Fruit fly (Drosophila melanogaster): ENCODE measurements around the gene CG18259.

The CG18259 gene

dm6 chrX:18813049-18813448, 29.8 kb upstream of the CG18259 start, which contains the start of gene CG42450 (continued):
- peak; percentile 65 for TF ChIP-seq CG12155 (GFP tag; optimal IDR thresholded peaks at IDR 0.05)
- no peak for TF ChIP-seq eve (GFP tag; optimal IDR thresholded peaks at IDR 0.05)
- TF ChIP-seq CG17359 (tag; optimal IDR thresholded peaks at IDR 0.05) = no peak
- no peak for TF ChIP-seq Lpt (GFP tag; optimal IDR thresholded peaks at IDR 0.05)
- TF ChIP-seq br (optimal IDR thresholded peaks at IDR 0.05) = no peak
- peak; percentile 53 to 57 for TF ChIP-seq Trl (optimal IDR thresholded peaks at IDR 0.05)
- TF ChIP-seq Trl (GFP tag; optimal IDR thresholded peaks at IDR 0.05) = no peak
- TF ChIP-seq BEAF-32 (GFP tag; optimal IDR thresholded peaks at IDR 0.05) = peak; percentile 29
- no peak for TF ChIP-seq Hsf (GFP tag; optimal IDR thresholded peaks at IDR 0.05)
- TF ChIP-seq Ptx1 (GFP tag; IDR thresholded peaks at IDR 0.05) = no peak
- TF ChIP-seq CG4282 (GFP tag; optimal IDR thresholded peaks at IDR 0.05) = no peak
- peak; percentile 95 for TF ChIP-seq Deaf1 (tag; optimal IDR thresholded peaks at IDR 0.05)
- no peak for TF ChIP-seq prd (optimal IDR thresholded peaks at IDR 0.05)
- no peak for TF ChIP-seq prd (GFP tag; IDR thresholded peaks at IDR 0.05)
- TF ChIP-seq CG6791 (GFP tag; IDR thresholded peaks at IDR 0.05; ENCODE audit: partially characterized antibody) = peak; percentile 39; the same call in 1 of the 3 replicates
- TF ChIP-seq Ravus (GFP tag; IDR thresholded peaks at IDR 0.05) = no peak
- 0 out of 2 replicates have a peak, but pooled peaks have one; percentile 31 for TF ChIP-seq Scr (GFP tag; IDR thresholded peaks at IDR 0.05; ENCODE audit: partially characterized antibody)
- TF ChIP-seq ttk (GFP tag; IDR thresholded peaks at IDR 0.05) = no peak
- no peak for TF ChIP-seq CG2199 (GFP tag; IDR thresholded peaks at IDR 0.05)
- TF ChIP-seq Doc3 (GFP tag; IDR thresholded peaks at IDR 0.05; ENCODE audit: partially characterized antibody) = no peak
- no peak for TF ChIP-seq NfI (GFP tag; optimal IDR thresholded peaks at IDR 0.05)
- TF ChIP-seq CG7786 (GFP tag; optimal IDR thresholded peaks at IDR 0.05) = no peak
- TF ChIP-seq CG16863 (GFP tag; optimal IDR thresholded peaks at IDR 0.05) = no peak
- no peak for TF ChIP-seq CG11504 (tag; optimal IDR thresholded peaks at IDR 0.05)
- no peak for TF ChIP-seq pb (GFP tag; optimal IDR thresholded peaks at IDR 0.05)
- no peak for TF ChIP-seq Max (GFP tag; optimal IDR thresholded peaks at IDR 0.05)
- peak; percentile 3 for TF ChIP-seq Ets65A (GFP tag)
- no peak for TF ChIP-seq zen (tag; optimal IDR thresholded peaks at IDR 0.05)
- TF ChIP-seq Dll (GFP tag; IDR thresholded peaks at IDR 0.05; ENCODE audit: partially characterized antibody) = peak; percentile 32; the same call in 1 of the 4 replicates
- no peak for TF ChIP-seq Atf3 (GFP tag; optimal IDR thresholded peaks at IDR 0.05)
- TF ChIP-seq Drgx (GFP tag; IDR thresholded peaks at IDR 0.05) = no peak
- no peak for TF ChIP-seq her (GFP tag; optimal IDR thresholded peaks at IDR 0.05)
- TF ChIP-seq Bgb (GFP tag; IDR thresholded peaks at IDR 0.05; ENCODE audit: partially characterized antibody) = no peak
- TF ChIP-seq onecut (GFP tag; IDR thresholded peaks at IDR 0.05) = peak; percentile 44; the same call in 1 of the 2 replicates
- no peak for TF ChIP-seq ap (GFP tag; IDR thresholded peaks at IDR 0.05)
- TF ChIP-seq pnt (GFP tag; optimal IDR thresholded peaks at IDR 0.05) = no peak
- TF ChIP-seq ERR (GFP tag; optimal IDR thresholded peaks at IDR 0.05) = no peak
- TF ChIP-seq schlank (tag; optimal IDR thresholded peaks at IDR 0.05) = no peak
- 0 out of 2 replicates have a peak, but pooled peaks have one; percentile 6 for TF ChIP-seq E2f2 (GFP tag; IDR thresholded peaks at IDR 0.05)
- TF ChIP-seq CG14860 (GFP tag; IDR thresholded peaks at IDR 0.05; ENCODE audit: partially characterized antibody) = no peak
- TF ChIP-seq CG4328 (GFP tag; optimal IDR thresholded peaks at IDR 0.05) = no peak
- TF ChIP-seq H15 (GFP tag; IDR thresholded peaks at IDR 0.05) = no peak
- no peak for TF ChIP-seq Sox102F (GFP tag; optimal IDR thresholded peaks at IDR 0.05)
- TF ChIP-seq ewg (GFP tag; optimal IDR thresholded peaks at IDR 0.05) = peak; percentile 68
- no peak for TF ChIP-seq toy (GFP tag; IDR thresholded peaks at IDR 0.05)
- no peak for TF ChIP-seq Sry-δ (GFP tag; optimal IDR thresholded peaks at IDR 0.05)
- no peak for TF ChIP-seq Jarid2 (GFP tag; optimal IDR thresholded peaks at IDR 0.05)
- TF ChIP-seq BtbVII (GFP tag; optimal IDR thresholded peaks at IDR 0.05) = no peak
- no peak for TF ChIP-seq Taf1 (GFP tag; IDR thresholded peaks at IDR 0.05)
- TF ChIP-seq CG11456 (GFP tag; IDR thresholded peaks at IDR 0.05) = no peak

All from whole organism, embryonic.